Fruit fly (Drosophila melanogaster) whole organism, embryonic: ENCODE data around the gene NdufV3.

Experiments
- Atf3 ChIP-seq: fragments of 200-800 bp; sonication (Bioruptor generic); optimal IDR thresholded peaks from 3 replicates; lab custom pipeline; 2016; ENCODE audit warnings: missing biosample characterization, missing genetic modification characterization
- CG10274 ChIP-seq: fragments of 200-800 bp; sonication (Bioruptor generic); optimal IDR thresholded peaks from 3 replicates; lab custom pipeline; 2017; ENCODE audit warnings: missing biosample characterization, mild to moderate bottlenecking, missing genetic modification characterization
- CG10462 ChIP-seq: fragments of 200-800 bp; sonication (Bioruptor generic); optimal IDR thresholded peaks from 2 replicates; lab custom pipeline; 2016; ENCODE audit warnings: missing biosample characterization, missing genetic modification characterization
- CG12391 ChIP-seq: fragments of 200-800 bp; sonication (Bioruptor generic); optimal IDR thresholded peaks from 3 replicates; lab custom pipeline; 2018; ENCODE audit warnings: missing biosample characterization, mild to moderate bottlenecking, missing genetic modification characterization, moderate library complexity
- CG13624 ChIP-seq: fragments of 200-800 bp; sonication (Bioruptor generic); optimal IDR thresholded peaks from 2 replicates; lab custom pipeline; 2016; ENCODE audit warnings: missing biosample characterization, missing genetic modification characterization
- CG14860 ChIP-seq: fragments of 200-800 bp; sonication (Bioruptor generic); IDR thresholded peaks from 3 replicates; pipeline ENCODE4 v1.3.6; 2022; ENCODE audit warnings: missing biosample characterization, missing genetic modification characterization; ENCODE audit not compliant: partially characterized antibody
- CG16863 ChIP-seq: fragments of 200-800 bp; sonication (Bioruptor generic); optimal IDR thresholded peaks from 3 replicates; lab custom pipeline; 2016; ENCODE audit warnings: missing biosample characterization, missing genetic modification characterization
- CG1832 ChIP-seq: fragments of 200-800 bp; sonication (Bioruptor generic); optimal IDR thresholded peaks from 2 replicates; lab custom pipeline; 2017; ENCODE audit warnings: missing biosample characterization, mild to moderate bottlenecking, missing genetic modification characterization, inconsistent platforms
- CG18476 ChIP-seq: fragments of 200-800 bp; sonication (Bioruptor generic); optimal IDR thresholded peaks from 2 replicates; lab custom pipeline; 2016; ENCODE audit warnings: missing biosample characterization, mild to moderate bottlenecking, missing genetic modification characterization
- CG2120 ChIP-seq: fragments of 200-800 bp; sonication (Bioruptor generic); optimal IDR thresholded peaks from 3 replicates; lab custom pipeline; 2016; ENCODE audit warnings: missing biosample characterization, missing genetic modification characterization
- CG2202 ChIP-seq: fragments of 200-800 bp; sonication (Bioruptor generic); optimal IDR thresholded peaks from 2 replicates; lab custom pipeline; 2018; ENCODE audit warnings: missing biosample characterization, mild to moderate bottlenecking, missing genetic modification characterization
- CG2678 ChIP-seq: fragments of 200-800 bp; sonication (Bioruptor generic); optimal IDR thresholded peaks from 3 replicates; lab custom pipeline; 2019; ENCODE audit warnings: missing biosample characterization, mild to moderate bottlenecking, missing genetic modification characterization, moderate library complexity
- CG31365 ChIP-seq: fragments of 200-800 bp; sonication (Bioruptor generic); optimal IDR thresholded peaks from 2 replicates; lab custom pipeline; 2018; ENCODE audit warnings: missing biosample characterization, mild to moderate bottlenecking, missing genetic modification characterization
- CG5245 ChIP-seq: fragments of 200-800 bp; sonication (Bioruptor generic); optimal IDR thresholded peaks from 3 replicates; lab custom pipeline; 2016; ENCODE audit warnings: missing biosample characterization, missing genetic modification characterization
- CG7372 ChIP-seq: fragments of 200-800 bp; sonication (Bioruptor generic); IDR thresholded peaks from 2 replicates; pipeline ENCODE4 v1.3.6; 2022; ENCODE audit warnings: missing biosample characterization, missing genetic modification characterization
- CG8290 ChIP-seq, 3 experiments: fragments of 200-800 bp; sonication (Bioruptor generic); optimal IDR thresholded peaks; 2 replicates each; lab custom pipeline; 2016 to 2019; ENCODE audit warnings: missing biosample characterization in 3 of 3, missing genetic modification characterization in 3 of 3, mild to moderate bottlenecking in 2 of 3, moderate library complexity in 1 of 3
- CHES-1-like ChIP-seq: fragments of 200-800 bp; sonication (Bioruptor generic); optimal IDR thresholded peaks from 2 replicates; lab custom pipeline; 2016; ENCODE audit warnings: missing biosample characterization, missing genetic modification characterization
- Doc3 ChIP-seq: fragments of 200-800 bp; sonication (Bioruptor generic); IDR thresholded peaks from 3 replicates; pipeline ENCODE4 v1.3.6; 2022; ENCODE audit warnings: missing biosample characterization, missing genetic modification characterization; ENCODE audit not compliant: partially characterized antibody
- ERR ChIP-seq: fragments of 200-800 bp; sonication (Bioruptor generic); optimal IDR thresholded peaks from 2 replicates; lab custom pipeline; 2016; ENCODE audit warnings: missing biosample characterization, missing genetic modification characterization
- Gug ChIP-seq: fragments of 200-800 bp; sonication (Bioruptor generic); IDR thresholded peaks from 4 replicates; pipeline ENCODE4 v1.3.6; 2022; ENCODE audit warnings: missing biosample characterization, missing genetic modification characterization
- Nf-YA ChIP-seq: fragments of 200-800 bp; sonication (Bioruptor generic); IDR thresholded peaks from 2 replicates; pipeline ENCODE4 v1.3.6; 2022; ENCODE audit warnings: missing biosample characterization, missing genetic modification characterization
- Oli ChIP-seq: fragments of 200-800 bp; sonication (Bioruptor generic); optimal IDR thresholded peaks from 2 replicates; lab custom pipeline; 2018; ENCODE audit warnings: missing biosample characterization, mild to moderate bottlenecking, missing genetic modification characterization, moderate library complexity
- Optix ChIP-seq: fragments of 200-800 bp; sonication (Bioruptor generic); IDR thresholded peaks from 3 replicates; pipeline ENCODE4 v1.3.6; 2022; ENCODE audit warnings: missing biosample characterization, missing genetic modification characterization
- Rfx ChIP-seq: fragments of 200-800 bp; sonication (Bioruptor generic); IDR thresholded peaks from 2 replicates; pipeline ENCODE4 v1.3.6; 2022; ENCODE audit warnings: missing biosample characterization, missing genetic modification characterization
- abd-A ChIP-seq: fragments of 200-800 bp; sonication (Bioruptor generic); optimal IDR thresholded peaks from 3 replicates; lab custom pipeline; 2019; ENCODE audit warnings: missing biosample characterization, mild to moderate bottlenecking, missing genetic modification characterization, moderate library complexity
- ac ChIP-seq: fragments of 200-800 bp; sonication (Bioruptor generic); optimal IDR thresholded peaks from 3 replicates; lab custom pipeline; 2017; ENCODE audit warnings: missing biosample characterization, mild to moderate bottlenecking, missing genetic modification characterization
- crc ChIP-seq: fragments of 200-800 bp; sonication (Bioruptor generic); optimal IDR thresholded peaks from 2 replicates; lab custom pipeline; 2016; ENCODE audit warnings: missing biosample characterization, missing genetic modification characterization
- da ChIP-seq: fragments of 200-800 bp; sonication (Bioruptor generic); optimal IDR thresholded peaks from 2 replicates; lab custom pipeline; 2016; ENCODE audit warnings: missing biosample characterization, missing genetic modification characterization
- dati ChIP-seq: fragments of 200-800 bp; sonication (Bioruptor generic); IDR thresholded peaks from 2 replicates; pipeline ENCODE4 v1.3.6; 2022; ENCODE audit warnings: missing biosample characterization, missing genetic modification characterization
- emc ChIP-seq: fragments of 200-800 bp; sonication (Bioruptor generic); optimal IDR thresholded peaks from 2 replicates; lab custom pipeline; 2016; ENCODE audit warnings: missing biosample characterization, missing genetic modification characterization
- eve ChIP-seq, 2 experiments: fragments of >200 bp; optimal IDR thresholded peaks; 2 replicates each; lab custom pipeline; 2017; ENCODE audit warnings: missing biosample characterization in 2 of 2, missing genetic modification characterization in 2 of 2
- fd3F ChIP-seq: fragments of 200-800 bp; sonication (Bioruptor generic); optimal IDR thresholded peaks from 2 replicates; lab custom pipeline; 2018; ENCODE audit warnings: missing biosample characterization, mild to moderate bottlenecking, missing genetic modification characterization, moderate library complexity
- h ChIP-seq: fragments of >200 bp; optimal IDR thresholded peaks from 2 replicates; lab custom pipeline; 2017
- ham ChIP-seq: fragments of 200-800 bp; sonication (Bioruptor generic); IDR thresholded peaks from 2 replicates; pipeline ENCODE4 v1.3.6; 2022; ENCODE audit warnings: missing biosample characterization, missing genetic modification characterization
- hkb ChIP-seq, 2 experiments: fragments of 200-800 bp in 1 of 2; fragments of >200 bp in 1 of 2; sonication (Bioruptor generic) in 1 of 2; IDR thresholded peaks in 1 of 2; optimal IDR thresholded peaks in 1 of 2; 2 replicates each; pipeline versions ENCODE4 v1.3.6 to Lab custom; 2017 to 2022; ENCODE audit warnings: missing biosample characterization in 1 of 2, missing genetic modification characterization in 1 of 2
- knrl ChIP-seq: fragments of 200-800 bp; sonication (Bioruptor generic); IDR thresholded peaks from 3 replicates; pipeline ENCODE4 v1.3.6; 2022; ENCODE audit warnings: missing biosample characterization, missing genetic modification characterization; ENCODE audit not compliant: partially characterized antibody
- lmd ChIP-seq: fragments of 200-800 bp; sonication (Bioruptor generic); IDR thresholded peaks from 2 replicates; pipeline ENCODE4 v1.3.6; 2022; ENCODE audit warnings: missing biosample characterization, missing genetic modification characterization
- nom ChIP-seq: fragments of 200-800 bp; sonication (Bioruptor generic); optimal IDR thresholded peaks from 2 replicates; lab custom pipeline; 2017; ENCODE audit warnings: missing biosample characterization, missing genetic modification characterization, mild to moderate bottlenecking, moderate library complexity, missing genetic modification reagents
- ro ChIP-seq: fragments of 200-800 bp; sonication (Bioruptor generic); IDR thresholded peaks from 2 replicates; pipeline ENCODE4 v1.3.6; 2022; ENCODE audit warnings: missing biosample characterization, missing genetic modification characterization
- row ChIP-seq: fragments of 200-800 bp; sonication (Bioruptor generic); IDR thresholded peaks from 3 replicates; pipeline ENCODE4 v1.3.6; 2022; ENCODE audit warnings: missing biosample characterization, missing genetic modification characterization
- sd ChIP-seq: fragments of 200-800 bp; sonication (Bioruptor generic); optimal IDR thresholded peaks from 3 replicates; lab custom pipeline; 2018; ENCODE audit warnings: missing biosample characterization, mild to moderate bottlenecking, missing genetic modification characterization, moderate library complexity
- sisA ChIP-seq: fragments of 200-800 bp; sonication (Bioruptor generic); IDR thresholded peaks from 2 replicates; pipeline ENCODE4 v1.3.6; 2022; ENCODE audit warnings: missing biosample characterization, missing genetic modification characterization
- slbo ChIP-seq: fragments of 200-800 bp; sonication (Bioruptor generic); IDR thresholded peaks from 2 replicates; pipeline ENCODE4 v1.3.6; 2022; ENCODE audit warnings: missing biosample characterization, missing genetic modification characterization
- sug ChIP-seq: fragments of 200-800 bp; optimal IDR thresholded peaks from 2 replicates; lab custom pipeline; 2019; ENCODE audit warnings: missing biosample characterization, mild to moderate bottlenecking, missing genetic modification characterization, moderate library complexity
- tin ChIP-seq: fragments of 200-800 bp; sonication (Bioruptor generic); optimal IDR thresholded peaks from 3 replicates; lab custom pipeline; 2016; ENCODE audit warnings: missing biosample characterization, missing genetic modification characterization
- trh ChIP-seq: fragments of 200-800 bp; sonication (Bioruptor generic); optimal IDR thresholded peaks from 2 replicates; lab custom pipeline; 2016; ENCODE audit warnings: missing biosample characterization, missing genetic modification characterization
- ttk ChIP-seq: fragments of 200-800 bp; sonication (Bioruptor generic); IDR thresholded peaks from 2 replicates; pipeline ENCODE4 v2.1.2; 2022; ENCODE audit warnings: missing biosample characterization, missing genetic modification characterization
- yki ChIP-seq: fragments of >200 bp; optimal IDR thresholded peaks from 3 replicates; lab custom pipeline; 2018
- zen ChIP-seq: fragments of 200-800 bp; sonication (Bioruptor generic); optimal IDR thresholded peaks from 3 replicates; lab custom pipeline; 2018; ENCODE audit warnings: missing biosample characterization, mild to moderate bottlenecking, missing genetic modification characterization, moderate library complexity
- zf30C ChIP-seq: fragments of 200-800 bp; sonication (Bioruptor generic); optimal IDR thresholded peaks from 3 replicates; lab custom pipeline; 2018; ENCODE audit warnings: missing biosample characterization, mild to moderate bottlenecking, missing genetic modification characterization

The NdufV3 gene

dm6 chrX:11326213-11326731 lies 23.5 kb upstream of the NdufV3 start (continued):
- TF ChIP-seq CG1832 (GFP tag; lab: Kevin White, UChicago): no peak
- TF ChIP-seq CG16863: peak; percentile 54
- TF ChIP-seq hkb (optimal IDR thresholded peaks at IDR 0.05; lab: Kevin White, UChicago): no peak
- peak; percentile 72 for TF ChIP-seq hkb (GFP tag; IDR thresholded peaks at IDR 0.05; lab: Robert Waterston, UW)
- peak; percentile 37 for TF ChIP-seq CG10274
- TF ChIP-seq CG18476: peak; percentile 30
- peak; percentile 62 for TF ChIP-seq sug (tag; lab: Kevin White, UChicago)
- TF ChIP-seq CG8290 (GFP tag; optimal IDR thresholded peaks at IDR 0.05; lab: Kevin White, UChicago): no peak
- TF ChIP-seq CG8290 (tag; optimal IDR thresholded peaks at IDR 0.05; lab: Kevin White, UChicago): no peak
- TF ChIP-seq h (lab: Kevin White, UChicago): no peak
- TF ChIP-seq abd-A (tag; lab: Kevin White, UChicago): no peak
- TF ChIP-seq ham (GFP tag; lab: Robert Waterston, UW): no peak
- TF ChIP-seq Optix (GFP tag; lab: Robert Waterston, UW): 0 out of 3 replicates have a peak, but pooled peaks have one; percentile 7
- peak; percentile 84 for TF ChIP-seq CG2678
- TF ChIP-seq CG10462 (GFP tag; lab: Kevin White, UChicago): no peak
- peak; percentile 46; the same call in 1 of the 2 replicates for TF ChIP-seq CG7372 (GFP tag; lab: Robert Waterston, UW)
- TF ChIP-seq Rfx: 0 out of 2 replicates have a peak, but pooled peaks have one; percentile 62
- TF ChIP-seq row (GFP tag; lab: Robert Waterston, UW): peak; percentile 78
- 0 out of 2 replicates have a peak, but pooled peaks have one; percentile 28 for TF ChIP-seq dati (GFP tag; lab: Robert Waterston, UW)
- TF ChIP-seq eve (GFP tag; optimal IDR thresholded peaks at IDR 0.05; lab: Kevin White, UChicago): no peak
- TF ChIP-seq trh (GFP tag; lab: Kevin White, UChicago): peak; percentile 7
- TF ChIP-seq da (GFP tag; lab: Kevin White, UChicago): peak; percentile 5
- TF ChIP-seq CG31365: peak; percentile 54
- TF ChIP-seq fd3F (GFP tag; lab: Kevin White, UChicago): peak; percentile 40
- TF ChIP-seq ro (GFP tag; lab: Robert Waterston, UW): 0 out of 2 replicates have a peak, but pooled peaks have one; percentile 14
- TF ChIP-seq CG5245: peak; percentile 11
- peak; percentile 63 for TF ChIP-seq CG12391 (tag; lab: Kevin White, UChicago)
- TF ChIP-seq zf30C (GFP tag; lab: Kevin White, UChicago): no peak
- TF ChIP-seq CG13624: peak; percentile 73
- peak; percentile 32; the same call in 1 of the 4 replicates for TF ChIP-seq Gug
- peak; percentile 59 for TF ChIP-seq sisA (GFP tag; lab: Robert Waterston, UW)
- no peak for TF ChIP-seq yki (lab: Kevin White, UChicago)
- peak; percentile 78 for TF ChIP-seq CG2120
- TF ChIP-seq zen (tag; lab: Kevin White, UChicago): peak; percentile 15
- TF ChIP-seq CG2202: peak; percentile 2
- no peak for TF ChIP-seq Doc3
- TF ChIP-seq ac (GFP tag; lab: Kevin White, UChicago): no peak
- peak; percentile 43 for TF ChIP-seq nom (GFP tag; lab: Kevin White, UChicago)
- TF ChIP-seq ERR (GFP tag; lab: Kevin White, UChicago): no peak
- no peak for TF ChIP-seq crc (GFP tag; lab: Kevin White, UChicago)
- TF ChIP-seq emc (GFP tag; lab: Kevin White, UChicago): peak; percentile 8
- TF ChIP-seq tin (GFP tag; lab: Kevin White, UChicago): peak; percentile 21
- TF ChIP-seq Atf3 (GFP tag; lab: Kevin White, UChicago): no peak
- peak; percentile 24 for TF ChIP-seq CHES-1-like (GFP tag; lab: Kevin White, UChicago)
- TF ChIP-seq sd: peak; percentile 79
- no peak for TF ChIP-seq Nf-YA (GFP tag; lab: Robert Waterston, UW)
- peak; percentile 76 for TF ChIP-seq lmd
- peak; percentile 51 for TF ChIP-seq ttk
- TF ChIP-seq slbo (GFP tag; lab: Robert Waterston, UW): no peak; the same call in none of the 2 replicates
- TF ChIP-seq Oli (tag; lab: Kevin White, UChicago): peak; percentile 81
- TF ChIP-seq knrl (GFP tag; lab: Robert Waterston, UW): no peak
- no peak for TF ChIP-seq CG14860 (GFP tag; lab: Robert Waterston, UW)
